Worm (Caenorhabditis elegans): ENCODE measurements around the gene nit-1.

The nit-1 gene

ce11 chrIII:3959206-3959605, 37.2 kb downstream of the nit-1 start:
- TF ChIP-seq egl-18 (GFP tag; IDR thresholded peaks at IDR 0.05) = no peak
- no peak for TF ChIP-seq efl-1 (GFP tag; optimal IDR thresholded peaks at IDR 0.05)
- no peak for TF ChIP-seq gei-17 (GFP tag; optimal IDR thresholded peaks at IDR 0.05)
- TF ChIP-seq madf-6 (GFP tag; IDR thresholded peaks at IDR 0.05) = no peak
- no peak for TF ChIP-seq hsf-1 (GFP tag; IDR thresholded peaks at IDR 0.05)
- TF ChIP-seq lin-40 (tag; optimal IDR thresholded peaks at IDR 0.05) = no peak
- no peak for TF ChIP-seq repo-1 (tag; optimal IDR thresholded peaks at IDR 0.05)
- no peak for TF ChIP-seq nhr-120 (GFP tag; IDR thresholded peaks at IDR 0.05)
- TF ChIP-seq hrde-1 (tag; optimal IDR thresholded peaks at IDR 0.05; ENCODE audit: borderline replicate concordance) = no peak
- no peak for TF ChIP-seq nfyb-1 (GFP tag; IDR thresholded peaks at IDR 0.05)

ce11 chrIII:3959987-3960386, 38.0 kb downstream of the nit-1 start, which contains the start of gene R10E9.3:
TSS of gene R10E9.3 (plus strand) at chrIII:3960221.
- TF ChIP-seq nhr-80 (tag; optimal IDR thresholded peaks at IDR 0.05) (peak; percentile 58), lsl-1 (GFP tag; optimal IDR thresholded peaks at IDR 0.05) (no peak), hmg-1.2 (GFP tag; IDR thresholded peaks at IDR 0.05) (peak; percentile 33; the same call in 1 of the 2 replicates), attf-3 (GFP tag; conservative IDR thresholded peaks at IDR 0.05) (no peak), ccch-3 (GFP tag; optimal IDR thresholded peaks at IDR 0.05) (no peak), ceh-100 (GFP tag; IDR thresholded peaks at IDR 0.05) (no peak)

- TF ChIP-seq sdz-38 (tag; optimal IDR thresholded peaks at IDR 0.05) (no peak), B0019.2 (GFP tag; conservative IDR thresholded peaks at IDR 0.05) (no peak)
Observed at ce11 chrIII:3964237-3964636, 42.2 kb downstream of the nit-1 start, which contains the start of gene R10E9.2. TSS of gene R10E9.2 (minus strand) at chrIII:3964337.

- TF ChIP-seq F22D6.2 (tag; optimal IDR thresholded peaks at IDR 0.05) = no peak
- no peak for TF ChIP-seq hrde-1 (tag; optimal IDR thresholded peaks at IDR 0.05; ENCODE audit: borderline replicate concordance)
- TF ChIP-seq F57A8.1 (GFP tag; optimal IDR thresholded peaks at IDR 0.05) = no peak
- TF ChIP-seq Y67H2A.10 (GFP tag; conservative IDR thresholded peaks at IDR 0.05) = no peak
- TF ChIP-seq bed-1 (GFP tag; IDR thresholded peaks at IDR 0.05) = no peak
- no peak for TF ChIP-seq ceh-27 (GFP tag; optimal IDR thresholded peaks at IDR 0.05)
- TF ChIP-seq rcor-1 (GFP tag; IDR thresholded peaks at IDR 0.05) = no peak
- no peak for TF ChIP-seq ceh-40 (GFP tag; IDR thresholded peaks at IDR 0.05)
- no peak for TF ChIP-seq nhr-27 (tag; optimal IDR thresholded peaks at IDR 0.05)
- TF ChIP-seq ztf-26 (tag; optimal IDR thresholded peaks at IDR 0.05) = no peak
- no peak for TF ChIP-seq madf-3 (GFP tag; IDR thresholded peaks at IDR 0.05)
- TF ChIP-seq tbp1 (GFP tag; optimal IDR thresholded peaks at IDR 0.05) = no peak
- TF ChIP-seq ccch-3 (GFP tag; optimal IDR thresholded peaks at IDR 0.05) = no peak
- no peak for TF ChIP-seq K11D2.4 (GFP tag; IDR thresholded peaks at IDR 0.05)
- no peak for TF ChIP-seq cebp-1 (GFP tag; IDR thresholded peaks at IDR 0.05)
- no peak for TF ChIP-seq cebp-1 (tag; optimal IDR thresholded peaks at IDR 0.05)
- no peak for TF ChIP-seq athp-1 (tag; optimal IDR thresholded peaks at IDR 0.05)
Observed at ce11 chrIII:3966143-3966542, 44.1 kb downstream of the nit-1 start.

ce11 chrIII:3969133-3969532, 47.1 kb downstream of the nit-1 start:
- TF ChIP-seq Y56A3A.18 (GFP tag; IDR thresholded peaks at IDR 0.05) = no peak
- no peak for TF ChIP-seq F49E8.2 (tag; optimal IDR thresholded peaks at IDR 0.05; ENCODE audit: insufficient read depth)
- TF ChIP-seq B0035.1 (tag; optimal IDR thresholded peaks at IDR 0.05) = no peak
- TF ChIP-seq attf-5 (GFP tag; optimal IDR thresholded peaks at IDR 0.05) = no peak
- TF ChIP-seq nhr-120 (GFP tag; IDR thresholded peaks at IDR 0.05) = no peak
- TF ChIP-seq F57C9.4 (tag; optimal IDR thresholded peaks at IDR 0.05) = no peak
- no peak for TF ChIP-seq nhr-80 (tag; optimal IDR thresholded peaks at IDR 0.05)
- TF ChIP-seq madf-10 (tag; optimal IDR thresholded peaks at IDR 0.05) = no peak

Measured in whole organism, young adult.